Worm (Caenorhabditis elegans): Measurements from ENCODE around the gene dot-1.3.

DNA sequence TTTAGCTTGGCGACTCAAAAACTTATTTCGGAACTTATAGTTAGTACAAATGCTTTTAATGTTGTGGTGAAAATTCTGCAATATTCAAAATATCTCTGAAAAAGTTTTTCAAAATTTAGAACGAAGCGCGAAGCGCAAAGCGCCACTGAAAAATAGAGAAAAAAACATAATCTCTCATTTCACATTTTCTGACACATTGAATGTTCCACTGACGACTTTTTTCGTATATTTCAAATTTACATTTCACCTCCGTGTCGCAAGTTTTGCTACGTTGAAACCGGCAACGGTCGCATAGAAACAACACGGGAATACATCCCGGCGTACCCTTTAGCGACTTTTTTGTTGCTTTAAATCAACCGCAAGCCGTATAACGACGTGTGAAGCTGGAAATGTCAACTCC lies 45.7 kb upstream of the dot-1.3 start, which contains the start of gene F42F12.14:
- TF ChIP-seq nhr-71 (tag; optimal IDR thresholded peaks at IDR 0.05) (no peak), nhr-47 (tag; optimal IDR thresholded peaks at IDR 0.05) (no peak), mep-1 (tag; optimal IDR thresholded peaks at IDR 0.05) (no peak), snpc-4 (tag; optimal IDR thresholded peaks at IDR 0.05) (no peak), nhr-28 (tag; optimal IDR thresholded peaks at IDR 0.05) (no peak), fos-1 (tag; optimal IDR thresholded peaks at IDR 0.05) (no peak), nhr-11 (tag; optimal IDR thresholded peaks at IDR 0.05) (no peak), lin-35 (GFP tag; optimal IDR thresholded peaks at IDR 0.05) (no peak), nhr-77 (tag; optimal IDR thresholded peaks at IDR 0.05) (no peak)

Measured in whole organism, L1 larva.